Fruit fly (Drosophila melanogaster) whole organism, adult: ENCODE results near the gene CG4074.
A peak's percentile ranks its signal among the peaks of the same experiment; 100 is the strongest.

ENCODE experiments used
- CG11617 ChIP-seq: fragments of 200-800 bp; sonication (Bioruptor generic); optimal IDR thresholded peaks from 2 replicates; lab custom pipeline; 2017; ENCODE audit warnings: mild to moderate bottlenecking, missing biosample characterization, missing genetic modification reagents, missing genetic modification characterization
- CG12768 ChIP-seq: fragments of 200-800 bp; sonication (Bioruptor generic); optimal IDR thresholded peaks from 2 replicates; lab custom pipeline; 2017; ENCODE audit warnings: missing biosample characterization, missing genetic modification characterization, mild to moderate bottlenecking, moderate library complexity, missing genetic modification reagents
- CG14711 ChIP-seq: fragments of 200-800 bp; sonication (Bioruptor generic); optimal IDR thresholded peaks from 2 replicates; lab custom pipeline; 2018; ENCODE audit warnings: missing biosample characterization, mild to moderate bottlenecking, missing genetic modification characterization, moderate library complexity
- CG1620 ChIP-seq: fragments of 200-800 bp; sonication (Bioruptor generic); optimal IDR thresholded peaks from 2 replicates; lab custom pipeline; 2016; ENCODE audit warnings: missing biosample characterization, missing genetic modification characterization
- CG33017 ChIP-seq: fragments of 200-800 bp; sonication (Bioruptor generic); optimal IDR thresholded peaks from 2 replicates; lab custom pipeline; 2018; ENCODE audit warnings: missing biosample characterization, mild to moderate bottlenecking, missing genetic modification characterization, moderate library complexity
- CG5204 ChIP-seq: fragments of 200-800 bp; sonication (Bioruptor generic); optimal IDR thresholded peaks from 2 replicates; lab custom pipeline; 2016; ENCODE audit warnings: missing biosample characterization, missing genetic modification characterization
- CG7045 ChIP-seq: fragments of 200-800 bp; sonication (Bioruptor generic); optimal IDR thresholded peaks from 2 replicates; lab custom pipeline; 2017; ENCODE audit warnings: missing biosample characterization, mild to moderate bottlenecking, missing genetic modification characterization
- CG7101 ChIP-seq: fragments of 200-800 bp; sonication (Bioruptor generic); optimal IDR thresholded peaks from 2 replicates; lab custom pipeline; 2018; ENCODE audit warnings: missing biosample characterization, mild to moderate bottlenecking, missing genetic modification characterization, moderate library complexity
- Clk ChIP-seq: fragments of 200-800 bp; sonication (Bioruptor generic); optimal IDR thresholded peaks from 2 replicates; lab custom pipeline; 2017; ENCODE audit warnings: missing biosample characterization, missing genetic modification characterization
- Crg-1 ChIP-seq: fragments of 200-800 bp; sonication (Bioruptor generic); optimal IDR thresholded peaks from 2 replicates; lab custom pipeline; 2016; ENCODE audit warnings: missing biosample characterization, missing genetic modification characterization
- Hr96 ChIP-seq: fragments of 200-800 bp; sonication (Bioruptor generic); optimal IDR thresholded peaks from 2 replicates; lab custom pipeline; 2016; ENCODE audit warnings: missing biosample characterization, missing genetic modification characterization
- Mnt ChIP-seq: fragments of 200-800 bp; sonication (Bioruptor generic); optimal IDR thresholded peaks from 2 replicates; lab custom pipeline; 2016; ENCODE audit warnings: missing biosample characterization, mild to moderate bottlenecking, missing genetic modification characterization
- bab1 ChIP-seq: fragments of 200-800 bp; sonication (Bioruptor generic); optimal IDR thresholded peaks from 3 replicates; lab custom pipeline; 2019; ENCODE audit warnings: missing biosample characterization, mild to moderate bottlenecking, missing genetic modification characterization, moderate library complexity
- cic ChIP-seq: fragments of 200-800 bp; sonication (Bioruptor generic); optimal IDR thresholded peaks from 2 replicates; lab custom pipeline; 2017; ENCODE audit warnings: missing biosample characterization, mild to moderate bottlenecking, missing genetic modification characterization, moderate library complexity
- cnc ChIP-seq, 2 experiments: fragments of >200 bp; optimal IDR thresholded peaks; 2 replicates each; lab custom pipeline; 2017
- kay ChIP-seq: fragments of 200-800 bp; sonication (Bioruptor generic); peaks from one replicate; lab custom pipeline; 2016; ENCODE audit warnings: missing biosample characterization, missing genetic modification characterization, borderline replicate concordance
- ovo ChIP-seq: fragments of 200-800 bp; sonication (Bioruptor generic); optimal IDR thresholded peaks from 2 replicates; lab custom pipeline; 2016; ENCODE audit warnings: missing biosample characterization, missing genetic modification characterization
- pad ChIP-seq: fragments of 200-800 bp; sonication (Bioruptor generic); optimal IDR thresholded peaks from 3 replicates; lab custom pipeline; 2017; ENCODE audit warnings: missing biosample characterization, missing genetic modification characterization, mild to moderate bottlenecking, moderate library complexity, missing genetic modification reagents
- tj ChIP-seq: fragments of 200-800 bp; sonication (Bioruptor generic); optimal IDR thresholded peaks from 3 replicates; lab custom pipeline; 2017; ENCODE audit warnings: missing biosample characterization, mild to moderate bottlenecking, missing genetic modification characterization, moderate library complexity
- toe ChIP-seq: fragments of 200-800 bp; sonication (Bioruptor generic); optimal IDR thresholded peaks from 2 replicates; lab custom pipeline; 2016; ENCODE audit warnings: missing biosample characterization, missing genetic modification characterization

The CG4074 gene

DNA sequence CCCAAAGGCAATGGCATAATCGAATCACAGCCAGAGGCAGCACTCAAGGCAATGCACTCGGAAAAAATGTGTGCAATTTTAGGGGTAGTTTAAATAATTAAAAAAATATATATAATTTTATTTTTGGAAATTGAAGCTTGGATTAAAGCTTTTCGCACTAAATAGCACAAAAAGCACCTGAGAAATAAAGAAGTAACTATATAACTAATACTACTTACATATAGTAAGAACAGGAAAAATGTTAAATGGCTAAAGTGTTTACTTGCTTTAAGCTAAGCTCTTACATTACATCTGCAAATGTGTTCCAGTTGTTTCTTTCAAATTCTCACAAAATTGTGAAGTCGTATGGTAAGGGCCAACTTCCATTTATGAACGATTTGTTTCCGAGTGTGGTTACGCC lies 29.9 kb downstream of the CG4074 start, which contains the start of gene Gr77a:
Gene Gr77a (minus strand): TSS at position 17 of the 400 bp plus-strand sequence.
- TF ChIP-seq CG1620 (GFP tag; lab: Kevin White, UChicago), result no peak
- no peak for TF ChIP-seq Hr96 (GFP tag; lab: Kevin White, UChicago)
- TF ChIP-seq Mnt (GFP tag; lab: Kevin White, UChicago), result no peak
- TF ChIP-seq cnc (optimal IDR thresholded peaks at IDR 0.05; lab: Kevin White, UChicago), result no peak
- TF ChIP-seq tj (GFP tag; lab: Kevin White, UChicago), result no peak
- TF ChIP-seq pad (GFP tag; lab: Kevin White, UChicago), result no peak
- no peak for TF ChIP-seq CG7045
- TF ChIP-seq CG14711 (tag; lab: Kevin White, UChicago), result no peak
- no peak for TF ChIP-seq kay (GFP tag; lab: Kevin White, UChicago)

DNA sequence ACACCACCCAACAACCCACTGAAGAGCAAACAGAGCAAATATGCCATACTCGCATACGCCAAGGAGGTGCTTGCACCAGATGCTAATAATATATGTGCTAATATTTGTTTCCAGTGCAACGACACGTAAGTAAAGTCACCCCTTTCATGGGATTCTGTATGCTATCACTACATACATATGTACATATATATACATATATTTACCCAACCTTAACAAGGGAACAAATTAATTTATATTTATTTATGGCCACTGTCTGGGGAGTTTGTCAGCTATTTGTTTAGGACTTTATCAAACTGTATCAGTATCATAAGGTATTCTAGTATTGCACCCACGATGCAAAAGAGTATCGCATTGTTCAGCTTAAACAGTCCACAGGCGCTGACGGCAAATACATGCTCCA lies 32.0 kb downstream of the CG4074 start:
- TF ChIP-seq CG12768 (GFP tag; lab: Kevin White, UChicago) (no peak), CG7101 (tag; lab: Kevin White, UChicago) (no peak)

DNA sequence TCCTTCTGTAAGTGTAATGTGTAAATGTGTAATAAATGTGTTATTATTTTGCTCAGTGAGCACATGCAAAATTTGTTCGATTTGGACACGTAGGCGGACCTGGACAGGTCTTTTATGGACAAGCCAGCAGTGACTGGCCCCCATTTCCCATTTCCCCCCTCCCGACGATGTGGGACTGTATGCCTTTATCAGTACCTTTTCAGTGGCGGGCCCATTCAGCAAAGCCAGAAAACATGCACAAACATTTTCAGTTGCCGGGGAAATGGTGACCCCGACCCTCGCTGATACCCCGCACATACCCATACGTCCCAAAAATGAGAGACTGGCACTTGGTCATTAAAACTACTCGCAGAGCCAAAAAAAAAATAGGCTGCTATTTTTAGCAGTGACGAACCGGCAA lies 33.0 kb downstream of the CG4074 start:
- TF ChIP-seq kay (GFP tag; lab: Kevin White, UChicago) (peak; percentile 65), bab1 (GFP tag; lab: Kevin White, UChicago) (no peak)

DNA sequence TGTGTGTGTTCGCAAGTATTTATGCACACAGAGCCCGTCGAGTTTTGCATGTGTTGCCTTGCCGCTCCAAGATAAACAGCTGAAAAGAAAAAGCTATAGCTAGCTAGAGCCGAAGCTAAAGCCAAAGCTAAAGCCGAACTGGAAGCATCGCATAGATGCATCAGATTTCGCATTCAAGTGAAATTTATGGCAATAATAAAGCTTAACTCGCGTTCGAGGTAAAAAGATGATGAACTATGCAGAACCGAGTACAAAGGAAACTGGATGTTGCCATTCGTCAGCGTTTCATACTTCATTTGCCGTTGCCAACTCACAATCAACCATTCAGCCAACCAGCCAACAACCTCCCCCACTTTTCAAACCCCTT lies 35.1 kb downstream of the CG4074 start:
- TF ChIP-seq CG7045, result no peak
- TF ChIP-seq tj (GFP tag; lab: Kevin White, UChicago), result peak; percentile 94

DNA sequence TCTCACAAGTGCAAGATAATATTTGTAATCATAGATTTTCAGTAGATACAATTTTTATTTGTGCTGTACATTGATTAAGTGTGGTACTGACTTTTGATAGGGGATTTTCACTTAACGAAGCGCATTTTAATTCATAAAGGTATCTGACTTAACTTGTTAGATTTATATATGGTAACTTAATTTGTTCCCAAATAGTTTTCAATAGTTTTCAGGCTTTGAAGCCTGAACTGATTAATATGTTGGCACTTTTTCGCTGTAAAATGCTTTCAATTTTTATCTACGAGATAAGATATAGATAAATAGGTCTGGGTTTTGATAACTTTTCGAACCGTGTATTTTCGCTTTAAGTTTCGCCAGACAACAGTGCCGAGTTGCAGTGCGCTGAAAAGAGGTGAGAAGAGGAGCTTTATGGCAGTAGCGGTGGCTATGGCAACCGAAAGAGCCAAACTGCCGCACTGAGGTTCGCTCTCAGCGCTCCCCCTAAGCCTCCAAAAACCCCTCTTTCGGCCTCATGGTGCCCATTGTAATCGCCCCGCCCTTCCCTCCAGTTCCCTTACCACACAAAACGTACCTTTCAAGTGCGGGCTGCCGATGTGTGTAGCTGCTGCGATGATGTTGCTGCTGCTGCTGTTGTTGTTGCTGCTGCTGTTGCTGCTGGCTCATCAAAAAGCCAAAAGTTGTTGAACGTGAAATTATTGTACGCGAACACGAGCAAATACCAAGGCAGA lies 35.6 kb downstream of the CG4074 start:
- TF ChIP-seq Clk (GFP tag; lab: Kevin White, UChicago) (no peak), tj (GFP tag; lab: Kevin White, UChicago) (peak; percentile 98), CG33017 (tag; lab: Kevin White, UChicago) (no peak)

DNA sequence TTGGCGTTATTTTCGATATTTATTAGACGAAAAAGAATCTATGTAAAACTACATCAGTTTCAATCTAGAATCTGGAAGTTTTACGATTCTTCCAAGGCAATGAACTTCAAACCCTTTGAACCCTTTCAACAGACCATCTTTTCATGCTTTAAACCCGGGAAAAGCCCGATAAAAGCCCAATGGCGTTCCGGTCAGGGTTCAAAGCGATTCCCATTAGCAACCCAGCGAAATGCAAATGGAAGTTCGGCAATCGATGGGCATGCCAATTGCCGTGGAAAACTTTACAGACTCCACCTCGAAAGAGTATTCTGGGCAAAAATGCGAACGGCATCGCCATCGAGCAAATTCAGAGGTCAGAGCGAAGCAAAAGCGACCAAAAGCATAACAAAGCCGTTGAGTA lies 36.8 kb downstream of the CG4074 start:
- TF ChIP-seq CG5204 (GFP tag; lab: Kevin White, UChicago) (no peak), Crg-1 (GFP tag; lab: Kevin White, UChicago) (no peak), tj (GFP tag; lab: Kevin White, UChicago) (peak; percentile 37)

DNA sequence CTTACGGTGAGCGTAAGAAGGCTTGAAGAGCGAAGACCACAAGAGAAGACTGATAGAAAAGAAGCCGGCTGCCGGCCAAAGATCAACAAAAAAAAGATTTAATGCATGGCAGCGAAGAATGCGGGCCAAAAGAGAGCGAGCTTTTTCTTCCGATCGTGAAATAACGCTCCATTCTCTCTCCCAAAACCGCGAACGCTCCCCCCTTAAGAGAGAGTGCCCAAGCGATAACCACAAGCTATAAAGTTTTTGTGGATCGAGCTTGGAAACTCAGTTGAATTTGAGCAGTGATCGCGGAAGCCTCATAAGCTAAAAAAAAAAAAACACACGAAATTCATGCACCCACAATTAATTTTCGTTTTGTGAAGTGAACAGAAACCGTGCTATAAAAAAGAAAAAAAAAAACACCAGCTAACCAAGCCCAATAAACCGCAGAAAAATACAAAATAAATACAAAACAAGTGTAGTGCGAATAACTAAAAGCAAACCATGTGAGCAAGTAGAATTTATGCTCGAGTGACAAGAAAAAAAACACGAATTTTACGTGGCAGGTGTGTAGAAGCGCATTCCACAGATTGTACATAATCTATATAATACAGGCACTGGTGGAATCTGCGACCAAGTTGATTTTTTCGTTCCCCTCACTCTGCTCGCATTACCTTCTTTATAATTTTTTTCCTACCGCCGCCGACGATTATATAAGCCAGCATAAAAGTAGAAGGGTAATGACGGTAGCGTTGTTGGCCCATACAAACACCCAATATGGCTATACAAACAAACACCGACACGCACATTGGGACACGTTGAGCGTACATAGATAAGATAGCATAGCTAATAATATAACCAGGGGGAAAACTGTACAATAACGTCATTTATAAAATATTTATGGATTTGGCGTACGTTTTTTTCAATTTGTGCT lies 38.7 kb downstream of the CG4074 start, which contains the start of gene CG13252:
Gene CG13252 (plus strand): TSS at position 269 of the 916 bp plus-strand sequence.
- TF ChIP-seq Mnt (GFP tag; lab: Kevin White, UChicago), result peak; percentile 27
- peak; percentile 48 for TF ChIP-seq kay (GFP tag; lab: Kevin White, UChicago)
- no peak for TF ChIP-seq Clk (GFP tag; lab: Kevin White, UChicago)
- no peak for TF ChIP-seq pad (GFP tag; lab: Kevin White, UChicago)
- no peak for TF ChIP-seq CG11617 (GFP tag; lab: Kevin White, UChicago)
- TF ChIP-seq CG7101 (tag; lab: Kevin White, UChicago), result no peak
- TF ChIP-seq CG12768 (GFP tag; lab: Kevin White, UChicago), result peak; percentile 48
- TF ChIP-seq CG14711 (tag; lab: Kevin White, UChicago), result no peak
- peak; percentile 27 for TF ChIP-seq toe (GFP tag; lab: Kevin White, UChicago)
- TF ChIP-seq cic, result no peak
- peak; percentile 32 for TF ChIP-seq tj (GFP tag; lab: Kevin White, UChicago)
- no peak for TF ChIP-seq Crg-1 (GFP tag; lab: Kevin White, UChicago)
- no peak for TF ChIP-seq cnc (optimal IDR thresholded peaks at IDR 0.05; lab: Kevin White, UChicago)
- TF ChIP-seq ovo, result no peak
- TF ChIP-seq CG33017 (tag; lab: Kevin White, UChicago), result peak; percentile 4
- no peak for TF ChIP-seq Hr96 (GFP tag; lab: Kevin White, UChicago)
- TF ChIP-seq CG7045, result no peak
- TF ChIP-seq CG5204 (GFP tag; lab: Kevin White, UChicago), result no peak
- peak; percentile 1 for TF ChIP-seq bab1 (GFP tag; lab: Kevin White, UChicago)
- TF ChIP-seq CG1620 (GFP tag; lab: Kevin White, UChicago), result no peak
